Worm (Caenorhabditis elegans) whole organism, midembryonic: Measurements from ENCODE around the gene F49E12.7.

ENCODE experiments used
- T22C8.4 ChIP-seq: fragments of 200-800 bp; sonication (Bioruptor generic); IDR thresholded peaks from 2 replicates; pipeline ENCODE4 v1.3.6; 2022; ENCODE audit warnings: missing genetic modification characterization, missing compliant biosample characterization
- cog-1 ChIP-seq: sonication (generic microtip); optimal IDR thresholded peaks from 2 replicates; lab custom pipeline; 2016; ENCODE audit warnings: missing genetic modification characterization, missing compliant biosample characterization
- flt-1 ChIP-seq: fragments of 200-800 bp; sonication (Bioruptor generic); IDR thresholded peaks from 2 replicates; pipeline ENCODE4 v1.3.6; 2022; ENCODE audit warnings: missing genetic modification characterization, missing compliant biosample characterization
- klf-2 ChIP-seq: fragments of 200-800 bp; sonication (Bioruptor generic); conservative IDR thresholded peaks from 2 replicates; pipeline ENCODE4 v1.3.6; 2022; ENCODE audit warnings: missing genetic modification reagents, missing genetic modification characterization, missing compliant biosample characterization
- med-1 ChIP-seq: sonication (generic microtip); optimal IDR thresholded peaks from 2 replicates; lab custom pipeline; 2017; ENCODE audit warnings: missing genetic modification characterization, mild to moderate bottlenecking, missing compliant biosample characterization, antibody characterized with exemption, missing genetic modification reagents; ENCODE audit not compliant: insufficient read depth
- ref-1 ChIP-seq: fragments of 200-800 bp; sonication (Bioruptor generic); conservative IDR thresholded peaks from 2 replicates; pipeline ENCODE4 v1.3.6; 2022; ENCODE audit warnings: missing genetic modification reagents, missing genetic modification characterization, missing compliant biosample characterization
- tab-1 ChIP-seq: fragments of 200-800 bp; sonication (Bioruptor generic); IDR thresholded peaks from 2 replicates; pipeline ENCODE4 v1.3.6; 2022; ENCODE audit warnings: missing genetic modification characterization, missing compliant biosample characterization
- ztf-23 ChIP-seq: fragments of 200-800 bp; sonication (Bioruptor generic); IDR thresholded peaks from 2 replicates; pipeline ENCODE4 v1.3.6; 2022; ENCODE audit warnings: missing genetic modification reagents, missing genetic modification characterization, missing compliant biosample characterization
- ztf-29 ChIP-seq: fragments of 200-800 bp; sonication (Bioruptor generic); IDR thresholded peaks from 2 replicates; pipeline ENCODE4 v1.3.6; 2022; ENCODE audit warnings: missing genetic modification reagents, missing genetic modification characterization, missing compliant biosample characterization

The F49E12.7 gene

ce11 chrII:8377722-8378121 is 18.2 kb downstream of the F49E12.7 start:
- TF ChIP-seq ref-1 (GFP tag; lab: Robert Waterston, UW) (no peak), klf-2 (no peak), cog-1 (tag; lab: Kevin White, UChicago) (no peak), tab-1 (no peak), T22C8.4 (no peak), ztf-29 (GFP tag; lab: Robert Waterston, UW) (no peak), flt-1 (no peak), ztf-23 (GFP tag; lab: Robert Waterston, UW) (no peak), med-1 (GFP tag; lab: Kevin White, UChicago) (no peak)

ce11 chrII:8370194-8370593 is 25.7 kb downstream of the F49E12.7 start:
- TF ChIP-seq klf-2 (no peak), cog-1 (tag; lab: Kevin White, UChicago) (no peak), ref-1 (GFP tag; lab: Robert Waterston, UW) (no peak), flt-1 (no peak)

DNA sequence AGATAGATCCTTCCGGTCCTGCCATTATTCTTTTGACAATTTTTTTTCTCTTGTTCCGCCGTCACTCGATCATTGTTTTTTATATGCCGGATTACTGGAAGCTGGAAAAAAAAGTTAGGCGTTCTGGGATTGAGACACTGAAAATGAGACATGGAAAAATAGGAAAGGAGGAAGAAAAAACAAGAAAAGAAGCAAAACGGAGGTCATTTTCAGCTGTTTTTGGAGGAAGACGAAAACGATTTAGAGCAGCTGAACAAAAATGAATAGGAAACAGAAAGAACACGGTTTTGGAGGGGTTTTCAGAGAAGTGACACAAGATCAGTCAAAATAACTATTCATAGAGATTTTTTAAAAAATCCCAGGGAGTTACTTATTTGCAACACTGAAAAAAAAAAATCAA is 26.9 kb downstream of the F49E12.7 start, which contains the start of gene amt-3:
Gene amt-3, minus strand, starts transcription at position 101 of the 400 bp plus-strand sequence.
- TF ChIP-seq med-1 (GFP tag; lab: Kevin White, UChicago) (no peak), flt-1 (no peak), ztf-29 (GFP tag; lab: Robert Waterston, UW) (no peak), ref-1 (GFP tag; lab: Robert Waterston, UW) (no peak), ztf-23 (GFP tag; lab: Robert Waterston, UW) (no peak), T22C8.4 (no peak), cog-1 (tag; lab: Kevin White, UChicago) (no peak), tab-1 (no peak), klf-2 (no peak)

DNA sequence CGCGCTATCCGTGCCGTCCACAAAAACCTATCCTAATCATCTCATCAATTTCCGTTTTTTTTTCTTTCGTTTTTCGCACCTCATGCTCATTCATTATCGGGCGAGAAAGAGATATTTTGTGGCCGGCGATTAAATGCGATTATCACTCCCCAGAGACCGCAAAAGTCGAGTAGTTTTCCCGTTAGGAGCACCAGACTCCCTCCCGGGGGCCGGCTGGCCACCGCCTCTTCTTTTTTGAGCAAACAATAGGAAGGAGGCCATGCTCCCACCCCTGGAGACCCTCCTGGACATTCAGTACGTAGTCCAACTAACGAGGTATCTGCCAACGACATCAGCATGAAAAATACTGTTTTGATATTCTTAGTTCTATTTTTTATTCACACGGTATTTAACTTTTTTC is 35.5 kb downstream of the F49E12.7 start, which contains the start of gene M195.2:
Gene M195.2, plus strand, starts transcription at position 301 of the 400 bp plus-strand sequence.
- TF ChIP-seq tab-1 (0 out of 2 replicates have a peak, but pooled peaks have one; percentile 62), klf-2 (no peak)

DNA sequence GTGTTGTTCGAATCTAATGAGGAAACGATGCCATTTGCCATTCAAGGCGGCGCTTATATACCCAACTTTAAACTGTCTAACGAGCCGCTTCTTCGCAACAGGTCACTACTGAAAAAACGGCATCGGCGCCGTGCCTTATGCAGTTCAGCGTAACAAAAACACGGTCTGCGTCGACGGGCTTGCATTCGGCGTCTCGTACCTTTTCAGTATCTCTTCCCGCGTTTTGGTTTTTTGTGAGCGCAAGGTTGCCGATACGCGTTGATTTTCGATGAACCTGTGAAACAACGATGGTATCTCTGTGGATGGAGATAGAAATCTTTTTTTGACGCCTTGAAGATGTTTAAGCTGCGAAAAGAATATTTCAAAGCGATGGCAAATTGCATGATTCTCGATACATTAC is 36.6 kb downstream of the F49E12.7 start, which contains the start of gene col-77:
Gene col-77, minus strand, starts transcription at position 32 of the 400 bp plus-strand sequence.
- TF ChIP-seq ztf-23 (GFP tag; lab: Robert Waterston, UW) (no peak), ref-1 (GFP tag; lab: Robert Waterston, UW) (no peak), med-1 (GFP tag; lab: Kevin White, UChicago) (no peak), cog-1 (tag; lab: Kevin White, UChicago) (no peak), klf-2 (no peak), ztf-29 (GFP tag; lab: Robert Waterston, UW) (no peak), tab-1 (no peak)

- TF ChIP-seq T22C8.4 (no peak), tab-1 (no peak), ztf-29 (GFP tag; lab: Robert Waterston, UW) (no peak), klf-2 (no peak), flt-1 (no peak), cog-1 (tag; lab: Kevin White, UChicago) (no peak), ref-1 (GFP tag; lab: Robert Waterston, UW) (no peak), med-1 (GFP tag; lab: Kevin White, UChicago) (no peak), ztf-23 (GFP tag; lab: Robert Waterston, UW) (no peak)
Measured at ce11 chrII:8358466-8358865, 37.5 kb downstream of the F49E12.7 start.

ce11 chrII:8354233-8354750 is 41.6 kb downstream of the F49E12.7 start, which contains the start of gene C26D10.6:
Gene C26D10.6, minus strand, starts transcription at chrII:8354700.
- TF ChIP-seq med-1 (GFP tag; lab: Kevin White, UChicago), result no peak
- no peak for TF ChIP-seq T22C8.4
- TF ChIP-seq flt-1, result no peak
- no peak for TF ChIP-seq ztf-23 (GFP tag; lab: Robert Waterston, UW)
- no peak for TF ChIP-seq ref-1 (GFP tag; lab: Robert Waterston, UW)
- TF ChIP-seq klf-2, result no peak
- no peak for TF ChIP-seq tab-1
- no peak for TF ChIP-seq ztf-29 (GFP tag; lab: Robert Waterston, UW)
- no peak for TF ChIP-seq cog-1 (tag; lab: Kevin White, UChicago)

- TF ChIP-seq ztf-23 (GFP tag; lab: Robert Waterston, UW) (no peak), med-1 (GFP tag; lab: Kevin White, UChicago) (no peak)
Measured at ce11 chrII:8353288-8353687, 42.7 kb downstream of the F49E12.7 start.

DNA sequence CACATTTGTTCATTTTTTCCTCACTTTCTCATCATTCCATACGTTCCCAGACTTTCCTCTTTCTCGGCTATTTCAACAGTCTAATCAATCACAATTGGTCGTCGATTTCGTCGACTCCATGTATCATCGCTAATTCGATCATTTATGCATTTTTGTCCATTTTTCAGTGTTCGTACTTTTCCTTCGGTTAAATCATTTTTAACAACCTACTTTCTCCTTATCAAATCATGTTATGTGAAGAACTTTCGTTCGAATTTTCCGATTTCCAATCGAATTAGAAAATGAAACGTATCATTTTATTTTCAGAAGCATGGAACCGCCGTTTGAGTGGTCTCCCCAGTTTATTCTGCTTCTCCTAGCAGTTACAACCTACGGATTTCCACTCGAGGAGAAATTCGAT is 49.6 kb downstream of the F49E12.7 start, which contains the start of gene eff-1:
Gene eff-1, plus strand, starts transcription at position 301 of the 400 bp plus-strand sequence.
- no peak for TF ChIP-seq tab-1
- no peak for TF ChIP-seq med-1 (GFP tag; lab: Kevin White, UChicago)
- no peak for TF ChIP-seq ztf-29 (GFP tag; lab: Robert Waterston, UW)
- no peak for TF ChIP-seq T22C8.4

- no peak for TF ChIP-seq med-1 (GFP tag; lab: Kevin White, UChicago)
- TF ChIP-seq ref-1 (GFP tag; lab: Robert Waterston, UW), result no peak
- TF ChIP-seq tab-1, result no peak
- TF ChIP-seq T22C8.4, result no peak
- no peak for TF ChIP-seq ztf-29 (GFP tag; lab: Robert Waterston, UW)
- TF ChIP-seq cog-1 (tag; lab: Kevin White, UChicago), result no peak
- no peak for TF ChIP-seq klf-2
- no peak for TF ChIP-seq flt-1
- no peak for TF ChIP-seq ztf-23 (GFP tag; lab: Robert Waterston, UW)
Measured at ce11 chrII:8345613-8346012, 50.3 kb downstream of the F49E12.7 start.
